Worm (Caenorhabditis elegans) whole organism, L2 larva: Measurements from ENCODE around the gene atat-2.

ENCODE experiments used
- C34F6.9 ChIP-seq: fragments of 150-350 bp; optimal IDR thresholded peaks from 2 replicates; lab custom pipeline; 2014; ENCODE audit warnings: missing biosample characterization, missing genetic modification characterization
- F13H6.1 ChIP-seq: sonication (generic microtip); optimal IDR thresholded peaks from 2 replicates; lab custom pipeline; 2016; ENCODE audit warnings: missing genetic modification characterization, missing compliant biosample characterization
- R02D3.7 ChIP-seq: fragments of 150-350 bp; optimal IDR thresholded peaks from 2 replicates; lab custom pipeline; 2014; ENCODE audit warnings: missing biosample characterization, missing genetic modification characterization
- Y55F3AM.14 ChIP-seq: fragments of 200-800 bp; sonication (Bioruptor generic); optimal IDR thresholded peaks from 2 replicates; lab custom pipeline; 2018; ENCODE audit warnings: mild to moderate bottlenecking, missing genetic modification characterization, missing compliant biosample characterization
- ZK546.5 ChIP-seq: sonication (generic microtip); optimal IDR thresholded peaks from 2 replicates; lab custom pipeline; 2017; ENCODE audit warnings: missing biosample characterization, missing genetic modification characterization
- alr-1 ChIP-seq: fragments of 150-350 bp; optimal IDR thresholded peaks from 2 replicates; lab custom pipeline; 2014; ENCODE audit warnings: missing biosample characterization, missing genetic modification characterization
- aly-2 ChIP-seq: fragments of 150-350 bp; optimal IDR thresholded peaks from 2 replicates; lab custom pipeline; 2014; ENCODE audit warnings: missing biosample characterization, missing genetic modification characterization
- ama-1 ChIP-seq: fragments of 150-350 bp; optimal IDR thresholded peaks from 2 replicates; lab custom pipeline; 2018; ENCODE audit warnings: inconsistent platforms
- blmp-1 ChIP-seq: sonication (generic microtip); optimal IDR thresholded peaks from 2 replicates; lab custom pipeline; 2017; ENCODE audit warnings: missing genetic modification characterization, mild to moderate bottlenecking, missing compliant biosample characterization, antibody characterized with exemption, moderate library complexity; ENCODE audit not compliant: insufficient read depth
- ceh-16 ChIP-seq: fragments of 150-350 bp; optimal IDR thresholded peaks from 2 replicates; lab custom pipeline; 2014; ENCODE audit warnings: missing biosample characterization, missing genetic modification characterization
- ceh-82 ChIP-seq: fragments of 150-350 bp; optimal IDR thresholded peaks from 2 replicates; lab custom pipeline; 2014; ENCODE audit warnings: missing biosample characterization, missing genetic modification characterization
- crh-2 ChIP-seq: sonication (generic microtip); optimal IDR thresholded peaks from 2 replicates; lab custom pipeline; 2017; ENCODE audit warnings: missing biosample characterization, missing genetic modification characterization
- dmd-4 ChIP-seq: sonication (generic microtip); optimal IDR thresholded peaks from 2 replicates; lab custom pipeline; 2017; ENCODE audit warnings: missing biosample characterization, missing genetic modification characterization
- egl-27 ChIP-seq: sonication (generic microtip); optimal IDR thresholded peaks from 3 replicates; lab custom pipeline; 2017; ENCODE audit warnings: missing biosample characterization, missing genetic modification reagents, missing genetic modification characterization
- elt-1 ChIP-seq: fragments of 150-350 bp; optimal IDR thresholded peaks from 2 replicates; lab custom pipeline; 2014; ENCODE audit warnings: missing biosample characterization, missing genetic modification characterization
- elt-3 ChIP-seq: sonication (generic microtip); optimal IDR thresholded peaks from 2 replicates; lab custom pipeline; 2017; ENCODE audit warnings: missing biosample characterization, missing genetic modification characterization
- fos-1 ChIP-seq: fragments of 150-350 bp; optimal IDR thresholded peaks from 2 replicates; lab custom pipeline; 2014; ENCODE audit warnings: missing biosample characterization, missing genetic modification characterization
- gmeb-1 ChIP-seq: fragments of 150-350 bp; optimal IDR thresholded peaks from 2 replicates; lab custom pipeline; 2014; ENCODE audit warnings: missing biosample characterization, missing genetic modification characterization
- lin-11 ChIP-seq: fragments of 150-350 bp; sonication (generic microtip); optimal IDR thresholded peaks from 2 replicates; lab custom pipeline; 2014; ENCODE audit warnings: missing biosample characterization, missing genetic modification characterization, inconsistent platforms, mixed read lengths
- lin-13 ChIP-seq: fragments of 150-350 bp; optimal IDR thresholded peaks from 2 replicates; lab custom pipeline; 2014; ENCODE audit warnings: missing biosample characterization, missing genetic modification reagents, missing genetic modification characterization
- lin-39 ChIP-seq: fragments of 150-350 bp; optimal IDR thresholded peaks from 2 replicates; lab custom pipeline; 2014; ENCODE audit warnings: missing biosample characterization, missing genetic modification reagents, missing genetic modification characterization
- lsy-2 ChIP-seq, 2 experiments: fragments of 150-350 bp in 1 of 2; sonication (generic microtip) in 1 of 2; optimal IDR thresholded peaks; 2 replicates each; lab custom pipeline; 2014 to 2017; ENCODE audit warnings: missing biosample characterization in 2 of 2, missing genetic modification characterization in 2 of 2
- mab-5 ChIP-seq: fragments of 150-350 bp; optimal IDR thresholded peaks from 2 replicates; lab custom pipeline; 2014; ENCODE audit warnings: missing biosample characterization, missing genetic modification characterization
- mdl-1 ChIP-seq, 2 experiments: fragments of 150-350 bp in 1 of 2; sonication (generic microtip) in 1 of 2; optimal IDR thresholded peaks; 2 replicates each; lab custom pipeline; 2017; ENCODE audit warnings: missing biosample characterization in 2 of 2, missing genetic modification characterization in 2 of 2
- nhr-10 ChIP-seq: sonication (generic microtip); optimal IDR thresholded peaks from 2 replicates; lab custom pipeline; 2017; ENCODE audit warnings: missing biosample characterization, missing genetic modification characterization
- nhr-11 ChIP-seq: fragments of 150-350 bp; optimal IDR thresholded peaks from 2 replicates; lab custom pipeline; 2014; ENCODE audit warnings: missing biosample characterization, missing genetic modification characterization
- nhr-12 ChIP-seq: fragments of 150-350 bp; optimal IDR thresholded peaks from 2 replicates; lab custom pipeline; 2014; ENCODE audit warnings: missing biosample characterization, missing genetic modification characterization
- nhr-129 ChIP-seq: fragments of 150-350 bp; optimal IDR thresholded peaks from 2 replicates; lab custom pipeline; 2014; ENCODE audit warnings: missing biosample characterization, missing genetic modification characterization
- nhr-21 ChIP-seq: fragments of 150-350 bp; optimal IDR thresholded peaks from 2 replicates; lab custom pipeline; 2014; ENCODE audit warnings: missing biosample characterization, missing genetic modification characterization
- nhr-23 ChIP-seq: fragments of 150-350 bp; optimal IDR thresholded peaks from 2 replicates; lab custom pipeline; 2014; ENCODE audit warnings: missing biosample characterization, missing genetic modification reagents, missing genetic modification characterization
- nhr-237 ChIP-seq: fragments of 150-350 bp; optimal IDR thresholded peaks from 2 replicates; lab custom pipeline; 2014; ENCODE audit warnings: missing biosample characterization, missing genetic modification characterization
- nhr-25 ChIP-seq: fragments of 150-350 bp; sonication (generic microtip); optimal IDR thresholded peaks from 3 replicates; lab custom pipeline; 2014; ENCODE audit warnings: missing biosample characterization, missing genetic modification characterization
- nhr-6 ChIP-seq: fragments of 150-350 bp; optimal IDR thresholded peaks from 2 replicates; lab custom pipeline; 2014; ENCODE audit warnings: missing biosample characterization, missing genetic modification characterization
- nhr-77 ChIP-seq: fragments of 150-350 bp; optimal IDR thresholded peaks from 2 replicates; lab custom pipeline; 2014; ENCODE audit warnings: missing biosample characterization, missing genetic modification characterization
- peb-1 ChIP-seq: fragments of 150-350 bp; optimal IDR thresholded peaks from 2 replicates; lab custom pipeline; 2014; ENCODE audit warnings: missing biosample characterization, missing genetic modification characterization
- skn-1 ChIP-seq: sonication (generic microtip); optimal IDR thresholded peaks from 2 replicates; lab custom pipeline; 2017; ENCODE audit warnings: missing biosample characterization, missing genetic modification characterization
- sma-3 ChIP-seq: sonication (generic microtip); optimal IDR thresholded peaks from 2 replicates; lab custom pipeline; 2016; ENCODE audit warnings: missing genetic modification reagents, missing genetic modification characterization, missing compliant biosample characterization
- sma-9 ChIP-seq, 2 experiments: fragments of 150-350 bp in 1 of 2; sonication (generic microtip) in 1 of 2; optimal IDR thresholded peaks; 2 replicates each; lab custom pipeline; 2014 to 2016; ENCODE audit warnings: missing genetic modification characterization in 2 of 2, mild to moderate bottlenecking in 1 of 2, missing biosample characterization in 1 of 2, missing compliant biosample characterization in 1 of 2, missing genetic modification reagents in 1 of 2, moderate library complexity in 1 of 2
- snpc-4 ChIP-seq: fragments of 150-350 bp; optimal IDR thresholded peaks from 2 replicates; lab custom pipeline; 2014; ENCODE audit warnings: missing biosample characterization, missing genetic modification characterization
- unc-39 ChIP-seq: fragments of 150-350 bp; optimal IDR thresholded peaks from 2 replicates; lab custom pipeline; 2014; ENCODE audit warnings: missing biosample characterization, missing genetic modification characterization
- unc-55 ChIP-seq: fragments of 150-350 bp; sonication (generic microtip); optimal IDR thresholded peaks from 3 replicates; lab custom pipeline; 2014; ENCODE audit warnings: missing biosample characterization, missing genetic modification reagents, missing genetic modification characterization
- unc-62 ChIP-seq: fragments of 150-350 bp; optimal IDR thresholded peaks from 2 replicates; lab custom pipeline; 2014; ENCODE audit warnings: missing biosample characterization, missing genetic modification reagents, missing genetic modification characterization
- zag-1 ChIP-seq: fragments of 150-350 bp; optimal IDR thresholded peaks from 2 replicates; lab custom pipeline; 2014; ENCODE audit warnings: missing biosample characterization, missing genetic modification characterization
- ztf-1 ChIP-seq: fragments of 200-800 bp; sonication (Bioruptor generic); conservative IDR thresholded peaks from 2 replicates; pipeline ENCODE4 v1.3.6; 2022; ENCODE audit warnings: missing genetic modification characterization, missing compliant biosample characterization
- ztf-11 ChIP-seq: sonication (generic microtip); optimal IDR thresholded peaks from 2 replicates; lab custom pipeline; 2017; ENCODE audit warnings: missing biosample characterization, missing genetic modification characterization
- ztf-4 ChIP-seq: fragments of 150-350 bp; optimal IDR thresholded peaks from 2 replicates; lab custom pipeline; 2014; ENCODE audit warnings: missing biosample characterization, missing genetic modification characterization

atat-2 gene

DNA sequence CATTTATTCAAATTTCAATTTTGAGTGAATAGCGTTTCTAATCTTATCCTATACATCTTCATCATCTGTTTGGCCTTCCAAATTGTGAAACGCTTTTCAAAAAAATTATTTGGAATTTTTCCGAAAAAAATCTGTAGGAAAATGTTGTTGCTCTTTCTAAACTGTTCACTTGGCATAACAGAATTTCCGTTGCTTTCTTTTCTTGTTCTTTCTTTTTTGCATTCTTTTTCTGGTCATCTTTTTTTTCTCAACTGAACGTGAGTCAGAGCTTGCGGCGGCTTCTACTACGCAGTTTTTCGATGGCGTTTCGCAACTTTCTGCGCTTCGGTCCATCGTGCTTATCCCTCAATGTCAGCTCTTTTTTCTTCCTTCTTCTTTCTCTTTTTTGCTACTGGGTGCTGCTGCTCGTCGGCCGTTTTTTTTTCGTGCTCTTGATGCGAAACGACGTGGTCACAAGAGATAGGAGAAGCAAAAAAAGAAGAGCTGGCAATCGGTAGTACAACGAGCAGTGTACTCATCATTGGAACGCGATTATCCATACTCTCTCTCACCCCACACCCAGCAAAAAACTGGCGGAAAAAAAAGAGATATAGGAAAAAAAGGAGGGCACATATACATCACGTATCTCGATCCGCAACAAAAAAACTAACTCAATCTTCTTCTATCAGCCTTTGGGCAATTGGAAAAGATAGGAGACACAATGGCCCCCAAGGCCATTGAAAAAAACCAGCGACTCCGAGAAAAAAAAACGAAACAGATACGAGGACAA is 29.0 kb upstream of the atat-2 start:
- TF ChIP-seq zag-1 (tag; lab: Kevin White, UChicago) (peak; percentile 60), skn-1 (tag; lab: Kevin White, UChicago) (no peak), aly-2 (tag; lab: Kevin White, UChicago) (no peak), nhr-11 (tag; lab: Kevin White, UChicago) (no peak), peb-1 (tag; lab: Kevin White, UChicago) (no peak), nhr-12 (tag; lab: Kevin White, UChicago) (no peak), mdl-1 (tag; optimal IDR thresholded peaks at IDR 0.05; lab: Kevin White, UChicago) (peak in 1 of 2 experiments; percentile 8), Y55F3AM.14 (GFP tag; lab: Kevin White, UChicago) (peak; percentile 18), elt-3 (tag; lab: Kevin White, UChicago) (no peak), ceh-16 (tag; lab: Kevin White, UChicago) (no peak), lin-13 (GFP tag; lab: Kevin White, UChicago) (no peak), egl-27 (tag; lab: Kevin White, UChicago) (peak; percentile 55), nhr-6 (tag; lab: Kevin White, UChicago) (peak; percentile 7), nhr-129 (peak; percentile 69), unc-55 (GFP tag; lab: Kevin White, UChicago) (peak; percentile 57), sma-9 (GFP tag; optimal IDR thresholded peaks at IDR 0.05; lab: Kevin White, UChicago) (peak; percentile 57), sma-9 (tag; optimal IDR thresholded peaks at IDR 0.05; lab: Kevin White, UChicago) (no peak), F13H6.1 (tag; lab: Kevin White, UChicago) (peak; percentile 81), lsy-2 (tag; optimal IDR thresholded peaks at IDR 0.05; lab: Kevin White, UChicago) (peak in 1 of 2 experiments; percentile 35), elt-1 (tag; lab: Kevin White, UChicago) (no peak), nhr-25 (tag; lab: Kevin White, UChicago) (no peak), snpc-4 (tag; lab: Kevin White, UChicago) (no peak), ama-1 (lab: Kevin White, UChicago) (no peak), C34F6.9 (peak; percentile 42)

DNA sequence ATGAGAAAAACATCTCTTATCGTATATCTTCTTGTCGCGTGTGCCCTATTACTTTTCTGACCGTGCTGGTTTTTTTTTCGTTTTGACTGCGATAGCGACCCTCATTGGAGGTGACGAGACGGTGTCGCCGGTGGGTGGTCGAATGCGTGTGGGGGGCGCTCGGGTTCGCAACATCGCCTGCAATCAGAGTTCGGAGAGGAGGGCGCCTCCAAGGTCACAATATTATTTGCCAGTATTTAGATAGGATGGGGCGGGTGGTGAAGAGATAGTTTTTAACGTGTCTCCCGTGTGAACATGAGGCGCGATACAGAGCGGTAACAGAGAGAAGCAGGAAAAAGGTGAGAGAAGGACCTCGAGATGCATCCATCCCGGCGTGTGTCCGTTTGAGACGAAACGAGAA is 28.0 kb upstream of the atat-2 start:
- TF ChIP-seq ZK546.5 (tag; lab: Kevin White, UChicago), result no peak
- no peak for TF ChIP-seq dmd-4 (tag; lab: Kevin White, UChicago)
- TF ChIP-seq ztf-4 (tag; lab: Kevin White, UChicago), result no peak
- TF ChIP-seq aly-2 (tag; lab: Kevin White, UChicago), result no peak
- TF ChIP-seq nhr-23 (tag; lab: Kevin White, UChicago), result no peak
- peak; percentile 50 for TF ChIP-seq nhr-25 (tag; lab: Kevin White, UChicago)
- no peak for TF ChIP-seq egl-27 (tag; lab: Kevin White, UChicago)
- TF ChIP-seq unc-55 (GFP tag; lab: Kevin White, UChicago), result no peak
- TF ChIP-seq nhr-77 (tag; lab: Kevin White, UChicago), result no peak
- peak; percentile 20 for TF ChIP-seq sma-9 (GFP tag; optimal IDR thresholded peaks at IDR 0.05; lab: Kevin White, UChicago)
- TF ChIP-seq sma-9 (tag; optimal IDR thresholded peaks at IDR 0.05; lab: Kevin White, UChicago), result no peak
- no peak for TF ChIP-seq nhr-12 (tag; lab: Kevin White, UChicago)
- TF ChIP-seq sma-3, result peak; percentile 44
- TF ChIP-seq ztf-1, result no peak
- TF ChIP-seq Y55F3AM.14 (GFP tag; lab: Kevin White, UChicago), result no peak
- TF ChIP-seq R02D3.7 (tag; lab: Kevin White, UChicago), result no peak
- TF ChIP-seq elt-3 (tag; lab: Kevin White, UChicago), result no peak
- TF ChIP-seq blmp-1 (tag; lab: Kevin White, UChicago), result peak; percentile 21
- no peak for TF ChIP-seq ztf-11 (tag; lab: Kevin White, UChicago)
- TF ChIP-seq snpc-4 (tag; lab: Kevin White, UChicago), result no peak
- TF ChIP-seq nhr-237 (tag; lab: Kevin White, UChicago), result no peak
- TF ChIP-seq skn-1 (tag; lab: Kevin White, UChicago), result no peak
- TF ChIP-seq peb-1 (tag; lab: Kevin White, UChicago), result no peak
- no peak for TF ChIP-seq lin-13 (GFP tag; lab: Kevin White, UChicago)
- no peak for TF ChIP-seq elt-1 (tag; lab: Kevin White, UChicago)
- TF ChIP-seq C34F6.9, result no peak
- TF ChIP-seq F13H6.1 (tag; lab: Kevin White, UChicago), result peak; percentile 1
- TF ChIP-seq nhr-6 (tag; lab: Kevin White, UChicago), result no peak
- TF ChIP-seq mab-5 (tag; lab: Kevin White, UChicago), result no peak
- TF ChIP-seq ceh-82 (tag; lab: Kevin White, UChicago), result no peak
- TF ChIP-seq nhr-21 (tag; lab: Kevin White, UChicago), result peak; percentile 30
- no peak for TF ChIP-seq unc-39 (tag; lab: Kevin White, UChicago)
- no peak for TF ChIP-seq fos-1 (tag; lab: Kevin White, UChicago)
- TF ChIP-seq ama-1 (lab: Kevin White, UChicago), result no peak
- no peak for TF ChIP-seq lsy-2 (tag; optimal IDR thresholded peaks at IDR 0.05; lab: Kevin White, UChicago)
- TF ChIP-seq ceh-16 (tag; lab: Kevin White, UChicago), result peak; percentile 59
- TF ChIP-seq alr-1, result no peak
- no peak for TF ChIP-seq nhr-11 (tag; lab: Kevin White, UChicago)
- no peak for TF ChIP-seq crh-2 (tag; lab: Kevin White, UChicago)
- TF ChIP-seq nhr-10 (tag; lab: Kevin White, UChicago), result no peak
- TF ChIP-seq lin-11, result no peak
- no peak for TF ChIP-seq unc-62 (GFP tag; lab: Kevin White, UChicago)
- peak in 1 of 2 experiments; percentile 23 for TF ChIP-seq mdl-1 (tag; optimal IDR thresholded peaks at IDR 0.05; lab: Kevin White, UChicago)
- no peak for TF ChIP-seq gmeb-1 (tag; lab: Kevin White, UChicago)
- no peak for TF ChIP-seq zag-1 (tag; lab: Kevin White, UChicago)
- no peak for TF ChIP-seq nhr-129
- no peak for TF ChIP-seq lin-39 (tag; lab: Kevin White, UChicago)
